Fruit fly (Drosophila melanogaster) whole organism, embryonic: Measurements from ENCODE around the gene ng2.
A peak's percentile ranks its signal among the peaks of the same experiment; 100 is the strongest.

Experiments used
- Atf-2 ChIP-seq: fragments of 200-800 bp; sonication (Bioruptor generic); optimal IDR thresholded peaks from 2 replicates; lab custom pipeline; 2016; ENCODE audit warnings: missing biosample characterization, missing genetic modification characterization
- Bdp1 ChIP-seq: fragments of 200-800 bp; sonication (Bioruptor generic); optimal IDR thresholded peaks from 3 replicates; lab custom pipeline; 2016; ENCODE audit warnings: missing biosample characterization, missing genetic modification characterization
- CG1024 ChIP-seq: fragments of 200-800 bp; sonication (Bioruptor generic); IDR thresholded peaks from 2 replicates; pipeline ENCODE4 v1.3.6; 2022; ENCODE audit warnings: missing biosample characterization, missing genetic modification characterization
- CG10431 ChIP-seq: fragments of 200-800 bp; sonication (Bioruptor generic); optimal IDR thresholded peaks from 3 replicates; lab custom pipeline; 2018; ENCODE audit warnings: missing biosample characterization, mild to moderate bottlenecking, missing genetic modification characterization
- CG10565 ChIP-seq: fragments of 200-800 bp; sonication (Bioruptor generic); optimal IDR thresholded peaks from 3 replicates; lab custom pipeline; 2016; ENCODE audit warnings: missing biosample characterization, mild to moderate bottlenecking, missing genetic modification characterization
- CG12071 ChIP-seq: fragments of 200-800 bp; sonication (Bioruptor generic); optimal IDR thresholded peaks from 3 replicates; lab custom pipeline; 2018; ENCODE audit warnings: missing biosample characterization, mild to moderate bottlenecking, missing genetic modification characterization
- CG12155 ChIP-seq: fragments of 200-800 bp; sonication (Bioruptor generic); optimal IDR thresholded peaks from 3 replicates; lab custom pipeline; 2016; ENCODE audit warnings: missing biosample characterization, missing genetic modification characterization
- CG12219 ChIP-seq: fragments of 200-800 bp; sonication (Bioruptor generic); optimal IDR thresholded peaks from 3 replicates; lab custom pipeline; 2018; ENCODE audit warnings: missing biosample characterization, mild to moderate bottlenecking, missing genetic modification characterization
- CG12942 ChIP-seq: fragments of 200-800 bp; sonication (Bioruptor generic); optimal IDR thresholded peaks from 3 replicates; lab custom pipeline; 2016; ENCODE audit warnings: missing biosample characterization, missing genetic modification characterization
- CG17328 ChIP-seq: fragments of 200-800 bp; sonication (Bioruptor generic); IDR thresholded peaks from 2 replicates; pipeline ENCODE4 v1.3.6; 2022; ENCODE audit warnings: missing biosample characterization, missing genetic modification characterization
- CG1832 ChIP-seq: fragments of 200-800 bp; sonication (Bioruptor generic); optimal IDR thresholded peaks from 2 replicates; lab custom pipeline; 2017; ENCODE audit warnings: missing biosample characterization, mild to moderate bottlenecking, missing genetic modification characterization, inconsistent platforms
- CG2129 ChIP-seq: fragments of 200-800 bp; sonication (Bioruptor generic); IDR thresholded peaks from 2 replicates; pipeline ENCODE4 v1.3.6; 2022; ENCODE audit warnings: missing biosample characterization, missing genetic modification characterization; ENCODE audit not compliant: partially characterized antibody
- CG31388 ChIP-seq: fragments of 200-800 bp; sonication (Bioruptor generic); optimal IDR thresholded peaks from 2 replicates; lab custom pipeline; 2016; ENCODE audit warnings: missing biosample characterization, missing genetic modification characterization
- CG4820 ChIP-seq: fragments of 200-800 bp; sonication (Bioruptor generic); optimal IDR thresholded peaks from 3 replicates; lab custom pipeline; 2016; ENCODE audit warnings: missing biosample characterization, missing genetic modification characterization
- CG4854 ChIP-seq: fragments of 200-800 bp; sonication (Bioruptor generic); optimal IDR thresholded peaks from 2 replicates; lab custom pipeline; 2016; ENCODE audit warnings: missing biosample characterization, missing genetic modification characterization, inconsistent platforms
- CG6813 ChIP-seq: fragments of 200-800 bp; sonication (Bioruptor generic); optimal IDR thresholded peaks from 2 replicates; lab custom pipeline; 2017; ENCODE audit warnings: missing biosample characterization, missing genetic modification characterization, mild to moderate bottlenecking, moderate library complexity, missing genetic modification reagents
- CG7271 ChIP-seq: fragments of 200-800 bp; sonication (Bioruptor generic); optimal IDR thresholded peaks from 2 replicates; lab custom pipeline; 2018; ENCODE audit warnings: missing biosample characterization, mild to moderate bottlenecking, missing genetic modification characterization, moderate library complexity
- CG7786 ChIP-seq: fragments of 200-800 bp; sonication (Bioruptor generic); optimal IDR thresholded peaks from 2 replicates; lab custom pipeline; 2016; ENCODE audit warnings: missing biosample characterization, missing genetic modification characterization
- Dip2 ChIP-seq: fragments of 200-800 bp; sonication (Bioruptor generic); IDR thresholded peaks from 2 replicates; pipeline ENCODE4 v1.3.6; 2022; ENCODE audit warnings: missing biosample characterization, missing genetic modification characterization
- Dll ChIP-seq: fragments of 200-800 bp; sonication (Bioruptor generic); IDR thresholded peaks from 4 replicates; pipeline ENCODE4 v1.3.6; 2022; ENCODE audit warnings: missing biosample characterization, missing genetic modification characterization; ENCODE audit not compliant: partially characterized antibody
- Doc2 ChIP-seq: fragments of 200-800 bp; sonication (Bioruptor generic); IDR thresholded peaks from 2 replicates; pipeline ENCODE4 v1.3.6; 2022; ENCODE audit warnings: missing biosample characterization, missing genetic modification characterization
- Ets97D ChIP-seq: fragments of 200-800 bp; sonication (Bioruptor generic); optimal IDR thresholded peaks from 3 replicates; lab custom pipeline; 2016; ENCODE audit warnings: missing biosample characterization, missing genetic modification characterization
- H15 ChIP-seq: fragments of 200-800 bp; sonication (Bioruptor generic); IDR thresholded peaks from 3 replicates; pipeline ENCODE4 v1.3.6; 2022; ENCODE audit warnings: missing biosample characterization, missing genetic modification characterization
- HmgD ChIP-seq: fragments of 200-800 bp; sonication (Bioruptor generic); optimal IDR thresholded peaks from 3 replicates; lab custom pipeline; 2016; ENCODE audit warnings: missing biosample characterization, missing genetic modification characterization
- Hr39 ChIP-seq: fragments of >200 bp; optimal IDR thresholded peaks from 2 replicates; lab custom pipeline; 2017
- Lpt ChIP-seq: fragments of >200 bp; optimal IDR thresholded peaks from 2 replicates; lab custom pipeline; 2018; ENCODE audit warnings: missing biosample characterization, missing genetic modification characterization
- Mad ChIP-seq: fragments of 200-800 bp; sonication (Bioruptor generic); optimal IDR thresholded peaks from 2 replicates; lab custom pipeline; 2016; ENCODE audit warnings: missing biosample characterization, missing genetic modification characterization
- NC2α ChIP-seq: fragments of 200-800 bp; sonication (Bioruptor generic); optimal IDR thresholded peaks from 2 replicates; lab custom pipeline; 2016; ENCODE audit warnings: missing biosample characterization, missing genetic modification characterization
- NK7.1 ChIP-seq: fragments of 200-800 bp; sonication (Bioruptor generic); optimal IDR thresholded peaks from 3 replicates; lab custom pipeline; 2016; ENCODE audit warnings: missing biosample characterization, missing genetic modification characterization
- Oli ChIP-seq: fragments of 200-800 bp; sonication (Bioruptor generic); optimal IDR thresholded peaks from 2 replicates; lab custom pipeline; 2018; ENCODE audit warnings: missing biosample characterization, mild to moderate bottlenecking, missing genetic modification characterization, moderate library complexity
- Rx ChIP-seq: fragments of 200-800 bp; sonication (Bioruptor generic); IDR thresholded peaks from 2 replicates; pipeline ENCODE4 v1.3.6; 2022; ENCODE audit warnings: missing biosample characterization, missing genetic modification characterization
- Side ChIP-seq: fragments of 200-800 bp; sonication (Bioruptor generic); optimal IDR thresholded peaks from 2 replicates; lab custom pipeline; 2016; ENCODE audit warnings: missing biosample characterization, missing genetic modification characterization
- bcd ChIP-seq: fragments of 200-800 bp; sonication (Bioruptor generic); optimal IDR thresholded peaks from 2 replicates; lab custom pipeline; 2017; ENCODE audit warnings: missing biosample characterization, mild to moderate bottlenecking, missing genetic modification characterization
- bsh ChIP-seq, 2 experiments: fragments of 200-800 bp; sonication (Bioruptor generic); optimal IDR thresholded peaks; 2 replicates each; lab custom pipeline; 2017 to 2018; ENCODE audit warnings: mild to moderate bottlenecking in 2 of 2, missing biosample characterization in 2 of 2, missing genetic modification characterization in 2 of 2, moderate library complexity in 1 of 2
- cato ChIP-seq: fragments of 200-800 bp; sonication (Bioruptor generic); optimal IDR thresholded peaks from 2 replicates; lab custom pipeline; 2016; ENCODE audit warnings: missing biosample characterization, missing genetic modification characterization, borderline replicate concordance
- chm ChIP-seq: fragments of 200-800 bp; sonication (Bioruptor generic); IDR thresholded peaks from 2 replicates; pipeline ENCODE4 v1.3.6; 2022; ENCODE audit warnings: missing biosample characterization, missing genetic modification characterization
- crc ChIP-seq: fragments of 200-800 bp; sonication (Bioruptor generic); optimal IDR thresholded peaks from 2 replicates; lab custom pipeline; 2016; ENCODE audit warnings: missing biosample characterization, missing genetic modification characterization
- dan ChIP-seq: fragments of 200-800 bp; sonication (Bioruptor generic); IDR thresholded peaks from 2 replicates; pipeline ENCODE4 v1.3.6; 2022; ENCODE audit warnings: missing biosample characterization, missing genetic modification characterization
- danr ChIP-seq: fragments of 200-800 bp; sonication (Bioruptor generic); IDR thresholded peaks from 2 replicates; pipeline ENCODE4 v1.3.6; 2022; ENCODE audit warnings: missing biosample characterization, missing genetic modification characterization
- dmrt11E ChIP-seq: fragments of 200-800 bp; sonication (Bioruptor generic); optimal IDR thresholded peaks from 3 replicates; lab custom pipeline; 2018; ENCODE audit warnings: missing biosample characterization, mild to moderate bottlenecking, missing genetic modification characterization, moderate library complexity
- dmrt99B ChIP-seq: fragments of 200-800 bp; sonication (Bioruptor generic); optimal IDR thresholded peaks from 2 replicates; lab custom pipeline; 2018; ENCODE audit warnings: missing biosample characterization, mild to moderate bottlenecking, missing genetic modification characterization, moderate library complexity
- en ChIP-seq: fragments of 200-800 bp; sonication (Bioruptor generic); optimal IDR thresholded peaks from 2 replicates; lab custom pipeline; 2016; ENCODE audit warnings: missing biosample characterization, missing genetic modification characterization
- eve ChIP-seq, 2 experiments: fragments of >200 bp; optimal IDR thresholded peaks; 2 replicates each; lab custom pipeline; 2017; ENCODE audit warnings: missing biosample characterization in 2 of 2, missing genetic modification characterization in 2 of 2
- h ChIP-seq: fragments of >200 bp; optimal IDR thresholded peaks from 2 replicates; lab custom pipeline; 2017
- phol ChIP-seq: fragments of 200-800 bp; sonication (Bioruptor generic); optimal IDR thresholded peaks from 3 replicates; lab custom pipeline; 2018; ENCODE audit warnings: missing biosample characterization, mild to moderate bottlenecking, missing genetic modification characterization, moderate library complexity
- schlank ChIP-seq: fragments of 200-800 bp; sonication (Bioruptor generic); optimal IDR thresholded peaks from 2 replicates; lab custom pipeline; 2018; ENCODE audit warnings: missing biosample characterization, mild to moderate bottlenecking, missing genetic modification characterization
- slou ChIP-seq: fragments of 200-800 bp; sonication (Bioruptor generic); optimal IDR thresholded peaks from 3 replicates; lab custom pipeline; 2016; ENCODE audit warnings: missing biosample characterization, missing genetic modification characterization
- sr ChIP-seq: fragments of 200-800 bp; sonication (Bioruptor generic); IDR thresholded peaks from 3 replicates; pipeline ENCODE4 v1.3.6; 2022; ENCODE audit warnings: missing biosample characterization, missing genetic modification characterization
- stc ChIP-seq: fragments of 200-800 bp; sonication (Bioruptor generic); IDR thresholded peaks from 2 replicates; pipeline ENCODE4 v1.3.6; 2022; ENCODE audit warnings: missing biosample characterization, missing genetic modification characterization
- tap ChIP-seq: fragments of 200-800 bp; optimal IDR thresholded peaks from 3 replicates; lab custom pipeline; 2019; ENCODE audit warnings: missing biosample characterization, mild to moderate bottlenecking, missing genetic modification characterization, moderate library complexity

Gene ng2

DNA sequence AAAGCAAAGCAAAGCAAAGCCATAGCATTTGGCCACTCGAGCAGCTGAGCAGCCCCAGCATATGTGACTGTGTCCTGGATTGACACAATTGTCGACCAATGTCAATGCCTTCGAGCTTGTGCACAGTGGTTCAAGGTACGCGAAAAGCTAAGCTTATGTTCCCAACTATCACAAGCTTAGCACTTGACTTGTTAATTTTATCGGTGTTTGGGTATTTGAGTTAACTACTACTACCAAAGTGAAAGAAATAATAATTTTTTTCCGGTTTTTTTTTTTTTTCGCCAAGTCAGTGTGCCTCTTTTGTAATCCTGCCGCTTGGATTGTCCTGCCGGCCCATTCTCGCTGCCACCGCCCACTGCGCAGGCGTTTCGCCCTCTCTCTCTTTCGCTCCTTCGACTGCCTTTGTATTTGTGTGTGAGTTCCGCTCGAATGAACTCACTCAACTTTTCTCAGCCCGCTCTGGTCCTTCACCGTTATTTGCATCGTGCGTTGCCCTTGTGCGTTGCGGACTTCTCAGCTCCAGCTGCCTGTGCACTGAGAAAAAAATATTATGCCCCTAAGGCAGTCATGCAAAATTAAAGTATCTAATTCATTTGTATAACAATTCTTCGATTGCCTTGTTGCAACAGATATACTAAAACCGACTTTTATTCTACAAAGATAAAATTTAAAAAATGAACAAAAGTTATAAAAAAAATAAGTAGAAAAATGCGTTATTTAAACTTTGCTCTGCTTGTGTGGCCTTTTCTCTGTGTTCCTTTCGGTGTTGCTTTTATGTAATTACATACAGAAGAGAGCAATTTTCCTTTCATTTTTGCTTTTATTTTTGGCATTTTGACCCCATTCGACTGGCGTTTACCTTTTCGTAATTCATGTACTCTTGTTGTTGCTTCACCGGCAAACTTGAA lies 34.2 kb downstream of the ng2 start (continued):
- TF ChIP-seq slou (GFP tag; lab: Kevin White, UChicago) (peak; percentile 45), Doc2 (GFP tag; lab: Robert Waterston, UW) (no peak), CG4854 (GFP tag; lab: Kevin White, UChicago) (peak; percentile 0), CG7786 (GFP tag; lab: Kevin White, UChicago) (peak; percentile 68), CG12942 (GFP tag; lab: Kevin White, UChicago) (peak; percentile 39), Dll (GFP tag; lab: Robert Waterston, UW) (no peak), Mad (GFP tag; lab: Kevin White, UChicago) (peak; percentile 20), CG7271 (tag; lab: Kevin White, UChicago) (no peak), CG10565 (GFP tag; lab: Kevin White, UChicago) (no peak), cato (GFP tag; lab: Kevin White, UChicago) (no peak), danr (GFP tag; lab: Robert Waterston, UW) (peak; percentile 25; the same call in 1 of the 2 replicates), CG4820 (peak; percentile 46), h (no peak), bsh (GFP tag; optimal IDR thresholded peaks at IDR 0.05; lab: Kevin White, UChicago) (peak in 1 of 2 experiments; percentile 67), tap (tag; lab: Kevin White, UChicago) (peak; percentile 19), phol (peak; percentile 48), schlank (peak; percentile 32), Hr39 (lab: Kevin White, UChicago) (no peak), crc (peak; percentile 43), CG17328 (peak; percentile 81), Bdp1 (peak; percentile 10), NK7.1 (GFP tag; lab: Kevin White, UChicago) (peak; percentile 54), CG2129 (GFP tag; lab: Robert Waterston, UW) (no peak), dan (no peak), en (GFP tag; lab: Kevin White, UChicago) (peak; percentile 40), dmrt11E (tag; lab: Kevin White, UChicago) (no peak), CG12219 (GFP tag; lab: Kevin White, UChicago) (peak; percentile 62), CG10431 (no peak), Side (peak; percentile 27), sr (GFP tag; lab: Robert Waterston, UW) (no peak), Rx (GFP tag; lab: Robert Waterston, UW) (peak; percentile 62; the same call in 1 of the 2 replicates), Oli (peak; percentile 60), HmgD (GFP tag; lab: Kevin White, UChicago) (peak; percentile 19), Lpt (GFP tag; lab: Kevin White, UChicago) (no peak), bcd (GFP tag; lab: Kevin White, UChicago) (peak; percentile 45), CG6813 (GFP tag; lab: Kevin White, UChicago) (peak; percentile 79), NC2α (GFP tag; lab: Kevin White, UChicago) (no peak), chm (no peak; the same call in 1 of the 2 replicates), stc (GFP tag; lab: Robert Waterston, UW) (peak; percentile 72), dmrt99B (tag; lab: Kevin White, UChicago) (peak; percentile 78), CG12071 (GFP tag; lab: Kevin White, UChicago) (peak; percentile 60), Ets97D (GFP tag; lab: Kevin White, UChicago) (no peak), CG1832 (GFP tag; lab: Kevin White, UChicago) (no peak), Atf-2 (GFP tag; lab: Kevin White, UChicago) (peak; percentile 56), CG12155 (peak; percentile 40), eve (GFP tag; optimal IDR thresholded peaks at IDR 0.05; lab: Kevin White, UChicago) (peak in 1 of 2 experiments; percentile 56), CG1024 (GFP tag; lab: Robert Waterston, UW) (peak; percentile 45; the same call in 1 of the 2 replicates), Dip2 (no peak), CG31388 (GFP tag; lab: Kevin White, UChicago) (no peak), H15 (GFP tag; lab: Robert Waterston, UW) (peak; percentile 63; the same call in 1 of the 3 replicates)
